Worm (Caenorhabditis elegans) whole organism, L2 larva: ENCODE data around the gene F19B10.13.

ENCODE experiments used
- C34F6.9 ChIP-seq: fragments of 150-350 bp; optimal IDR thresholded peaks from 2 replicates; lab custom pipeline; 2014; ENCODE audit warnings: missing biosample characterization, missing genetic modification characterization
- F13H6.1 ChIP-seq: sonication (generic microtip); optimal IDR thresholded peaks from 2 replicates; lab custom pipeline; 2016; ENCODE audit warnings: missing genetic modification characterization, missing compliant biosample characterization
- R02D3.7 ChIP-seq: fragments of 150-350 bp; optimal IDR thresholded peaks from 2 replicates; lab custom pipeline; 2014; ENCODE audit warnings: missing biosample characterization, missing genetic modification characterization
- Y55F3AM.14 ChIP-seq: fragments of 200-800 bp; sonication (Bioruptor generic); optimal IDR thresholded peaks from 2 replicates; lab custom pipeline; 2018; ENCODE audit warnings: mild to moderate bottlenecking, missing genetic modification characterization, missing compliant biosample characterization
- ZK546.5 ChIP-seq: sonication (generic microtip); optimal IDR thresholded peaks from 2 replicates; lab custom pipeline; 2017; ENCODE audit warnings: missing biosample characterization, missing genetic modification characterization
- alr-1 ChIP-seq: fragments of 150-350 bp; optimal IDR thresholded peaks from 2 replicates; lab custom pipeline; 2014; ENCODE audit warnings: missing biosample characterization, missing genetic modification characterization
- aly-2 ChIP-seq: fragments of 150-350 bp; optimal IDR thresholded peaks from 2 replicates; lab custom pipeline; 2014; ENCODE audit warnings: missing biosample characterization, missing genetic modification characterization
- ama-1 ChIP-seq: fragments of 150-350 bp; optimal IDR thresholded peaks from 2 replicates; lab custom pipeline; 2018; ENCODE audit warnings: inconsistent platforms
- blmp-1 ChIP-seq: sonication (generic microtip); optimal IDR thresholded peaks from 2 replicates; lab custom pipeline; 2017; ENCODE audit warnings: missing genetic modification characterization, mild to moderate bottlenecking, missing compliant biosample characterization, antibody characterized with exemption, moderate library complexity; ENCODE audit not compliant: insufficient read depth
- ceh-16 ChIP-seq: fragments of 150-350 bp; optimal IDR thresholded peaks from 2 replicates; lab custom pipeline; 2014; ENCODE audit warnings: missing biosample characterization, missing genetic modification characterization
- crh-2 ChIP-seq: sonication (generic microtip); optimal IDR thresholded peaks from 2 replicates; lab custom pipeline; 2017; ENCODE audit warnings: missing biosample characterization, missing genetic modification characterization
- dmd-4 ChIP-seq: sonication (generic microtip); optimal IDR thresholded peaks from 2 replicates; lab custom pipeline; 2017; ENCODE audit warnings: missing biosample characterization, missing genetic modification characterization
- egl-27 ChIP-seq: sonication (generic microtip); optimal IDR thresholded peaks from 3 replicates; lab custom pipeline; 2017; ENCODE audit warnings: missing biosample characterization, missing genetic modification reagents, missing genetic modification characterization
- elt-1 ChIP-seq: fragments of 150-350 bp; optimal IDR thresholded peaks from 2 replicates; lab custom pipeline; 2014; ENCODE audit warnings: missing biosample characterization, missing genetic modification characterization
- elt-3 ChIP-seq: sonication (generic microtip); optimal IDR thresholded peaks from 2 replicates; lab custom pipeline; 2017; ENCODE audit warnings: missing biosample characterization, missing genetic modification characterization
- fos-1 ChIP-seq: fragments of 150-350 bp; optimal IDR thresholded peaks from 2 replicates; lab custom pipeline; 2014; ENCODE audit warnings: missing biosample characterization, missing genetic modification characterization
- gmeb-1 ChIP-seq: fragments of 150-350 bp; optimal IDR thresholded peaks from 2 replicates; lab custom pipeline; 2014; ENCODE audit warnings: missing biosample characterization, missing genetic modification characterization
- lin-13 ChIP-seq: fragments of 150-350 bp; optimal IDR thresholded peaks from 2 replicates; lab custom pipeline; 2014; ENCODE audit warnings: missing biosample characterization, missing genetic modification reagents, missing genetic modification characterization
- lin-39 ChIP-seq: fragments of 150-350 bp; optimal IDR thresholded peaks from 2 replicates; lab custom pipeline; 2014; ENCODE audit warnings: missing biosample characterization, missing genetic modification reagents, missing genetic modification characterization
- mbf-1 ChIP-seq: sonication (generic microtip); optimal IDR thresholded peaks from 2 replicates; lab custom pipeline; 2017; ENCODE audit warnings: missing biosample characterization, missing genetic modification characterization
- nhr-10 ChIP-seq: sonication (generic microtip); optimal IDR thresholded peaks from 2 replicates; lab custom pipeline; 2017; ENCODE audit warnings: missing biosample characterization, missing genetic modification characterization
- nhr-11 ChIP-seq: fragments of 150-350 bp; optimal IDR thresholded peaks from 2 replicates; lab custom pipeline; 2014; ENCODE audit warnings: missing biosample characterization, missing genetic modification characterization
- nhr-12 ChIP-seq: fragments of 150-350 bp; optimal IDR thresholded peaks from 2 replicates; lab custom pipeline; 2014; ENCODE audit warnings: missing biosample characterization, missing genetic modification characterization
- nhr-129 ChIP-seq: fragments of 150-350 bp; optimal IDR thresholded peaks from 2 replicates; lab custom pipeline; 2014; ENCODE audit warnings: missing biosample characterization, missing genetic modification characterization
- nhr-21 ChIP-seq: fragments of 150-350 bp; optimal IDR thresholded peaks from 2 replicates; lab custom pipeline; 2014; ENCODE audit warnings: missing biosample characterization, missing genetic modification characterization
- nhr-23 ChIP-seq: fragments of 150-350 bp; optimal IDR thresholded peaks from 2 replicates; lab custom pipeline; 2014; ENCODE audit warnings: missing biosample characterization, missing genetic modification reagents, missing genetic modification characterization
- nhr-237 ChIP-seq: fragments of 150-350 bp; optimal IDR thresholded peaks from 2 replicates; lab custom pipeline; 2014; ENCODE audit warnings: missing biosample characterization, missing genetic modification characterization
- nhr-6 ChIP-seq: fragments of 150-350 bp; optimal IDR thresholded peaks from 2 replicates; lab custom pipeline; 2014; ENCODE audit warnings: missing biosample characterization, missing genetic modification characterization
- nhr-77 ChIP-seq: fragments of 150-350 bp; optimal IDR thresholded peaks from 2 replicates; lab custom pipeline; 2014; ENCODE audit warnings: missing biosample characterization, missing genetic modification characterization
- peb-1 ChIP-seq: fragments of 150-350 bp; optimal IDR thresholded peaks from 2 replicates; lab custom pipeline; 2014; ENCODE audit warnings: missing biosample characterization, missing genetic modification characterization
- sem-4 ChIP-seq: fragments of 150-350 bp; optimal IDR thresholded peaks from 2 replicates; lab custom pipeline; 2014; ENCODE audit warnings: missing biosample characterization, missing genetic modification reagents, missing genetic modification characterization
- sma-3 ChIP-seq: sonication (generic microtip); optimal IDR thresholded peaks from 2 replicates; lab custom pipeline; 2016; ENCODE audit warnings: missing genetic modification reagents, missing genetic modification characterization, missing compliant biosample characterization
- snpc-4 ChIP-seq: fragments of 150-350 bp; optimal IDR thresholded peaks from 2 replicates; lab custom pipeline; 2014; ENCODE audit warnings: missing biosample characterization, missing genetic modification characterization
- unc-39 ChIP-seq: fragments of 150-350 bp; optimal IDR thresholded peaks from 2 replicates; lab custom pipeline; 2014; ENCODE audit warnings: missing biosample characterization, missing genetic modification characterization
- unc-62 ChIP-seq: fragments of 150-350 bp; optimal IDR thresholded peaks from 2 replicates; lab custom pipeline; 2014; ENCODE audit warnings: missing biosample characterization, missing genetic modification reagents, missing genetic modification characterization
- ztf-1 ChIP-seq: fragments of 200-800 bp; sonication (Bioruptor generic); conservative IDR thresholded peaks from 2 replicates; pipeline ENCODE4 v1.3.6; 2022; ENCODE audit warnings: missing genetic modification characterization, missing compliant biosample characterization
- ztf-11 ChIP-seq: sonication (generic microtip); optimal IDR thresholded peaks from 2 replicates; lab custom pipeline; 2017; ENCODE audit warnings: missing biosample characterization, missing genetic modification characterization
- ztf-4 ChIP-seq: fragments of 150-350 bp; optimal IDR thresholded peaks from 2 replicates; lab custom pipeline; 2014; ENCODE audit warnings: missing biosample characterization, missing genetic modification characterization

Gene F19B10.13

ce11 chrII:3688333-3688732 lies 26.3 kb downstream of the F19B10.13 start, which contains the start of gene ifas-1:
TSS of gene ifas-1 (minus strand) at chrII:3688719.
- TF ChIP-seq sem-4 (no peak), alr-1 (no peak), R02D3.7 (tag; lab: Kevin White, UChicago) (no peak), blmp-1 (tag; lab: Kevin White, UChicago) (no peak), nhr-10 (tag; lab: Kevin White, UChicago) (no peak), F13H6.1 (tag; lab: Kevin White, UChicago) (no peak), gmeb-1 (tag; lab: Kevin White, UChicago) (no peak), ztf-1 (GFP tag; lab: Robert Waterston, UW) (no peak), nhr-21 (tag; lab: Kevin White, UChicago) (no peak), nhr-23 (tag; lab: Kevin White, UChicago) (no peak), C34F6.9 (tag; lab: Kevin White, UChicago) (no peak), aly-2 (tag; lab: Kevin White, UChicago) (no peak), unc-39 (no peak), egl-27 (tag; lab: Kevin White, UChicago) (no peak), ztf-4 (tag; lab: Kevin White, UChicago) (no peak)
- TF ChIP-seq, all 48 proteins: peak for 0

ce11 chrII:3690646-3691045 lies 28.6 kb downstream of the F19B10.13 start, which contains the start of gene srx-101:
TSS of gene srx-101 (minus strand) at chrII:3690746.
- TF ChIP-seq ZK546.5 (tag; lab: Kevin White, UChicago): no peak
- no peak for TF ChIP-seq nhr-10 (tag; lab: Kevin White, UChicago)
- no peak for TF ChIP-seq elt-1
- no peak for TF ChIP-seq elt-3
- no peak for TF ChIP-seq aly-2 (tag; lab: Kevin White, UChicago)
- no peak for TF ChIP-seq unc-39
- TF ChIP-seq ztf-4 (tag; lab: Kevin White, UChicago): no peak
- no peak for TF ChIP-seq snpc-4 (tag; lab: Kevin White, UChicago)
- no peak for TF ChIP-seq sma-3
- TF ChIP-seq crh-2 (tag; lab: Kevin White, UChicago): no peak
- no peak for TF ChIP-seq dmd-4 (tag; lab: Kevin White, UChicago)
- TF ChIP-seq ztf-11 (tag; lab: Kevin White, UChicago): no peak
- no peak for TF ChIP-seq C34F6.9 (tag; lab: Kevin White, UChicago)
- TF ChIP-seq lin-39 (tag; lab: Kevin White, UChicago): no peak
- TF ChIP-seq ama-1 (lab: Kevin White, UChicago): no peak
- TF ChIP-seq nhr-6 (tag; lab: Kevin White, UChicago): no peak
- TF ChIP-seq nhr-11: no peak

- TF ChIP-seq C34F6.9 (tag; lab: Kevin White, UChicago): no peak
- no peak for TF ChIP-seq nhr-23 (tag; lab: Kevin White, UChicago)
- TF ChIP-seq unc-62 (GFP tag; lab: Kevin White, UChicago): no peak
Measured at ce11 chrII:3694664-3695063, 32.6 kb downstream of the F19B10.13 start, which contains the start of gene srx-102. TSS of gene srx-102 (minus strand) at chrII:3694764.

- TF ChIP-seq F13H6.1 (tag; lab: Kevin White, UChicago) (no peak), dmd-4 (tag; lab: Kevin White, UChicago) (no peak), ZK546.5 (tag; lab: Kevin White, UChicago) (no peak), nhr-129 (tag; lab: Kevin White, UChicago) (no peak), nhr-6 (tag; lab: Kevin White, UChicago) (no peak), nhr-11 (no peak), peb-1 (tag; lab: Kevin White, UChicago) (no peak), lin-13 (GFP tag; lab: Kevin White, UChicago) (no peak), fos-1 (tag; lab: Kevin White, UChicago) (no peak), nhr-21 (tag; lab: Kevin White, UChicago) (no peak), Y55F3AM.14 (GFP tag; lab: Kevin White, UChicago) (no peak), elt-1 (no peak), blmp-1 (tag; lab: Kevin White, UChicago) (no peak), C34F6.9 (tag; lab: Kevin White, UChicago) (no peak), egl-27 (tag; lab: Kevin White, UChicago) (no peak), nhr-77 (tag; lab: Kevin White, UChicago) (no peak)
- TF ChIP-seq, all 48 proteins: peak for 0
Measured at ce11 chrII:3699591-3699990, 37.5 kb downstream of the F19B10.13 start, which contains the start of gene srx-104. TSS of gene srx-104 (minus strand) at chrII:3699691.

- TF ChIP-seq ztf-11 (tag; lab: Kevin White, UChicago) (no peak), mbf-1 (tag; lab: Kevin White, UChicago) (no peak), nhr-237 (no peak), ama-1 (lab: Kevin White, UChicago) (no peak), R02D3.7 (tag; lab: Kevin White, UChicago) (no peak), nhr-23 (tag; lab: Kevin White, UChicago) (no peak), peb-1 (tag; lab: Kevin White, UChicago) (no peak), unc-39 (no peak), ZK546.5 (tag; lab: Kevin White, UChicago) (no peak), sem-4 (no peak), nhr-12 (tag; lab: Kevin White, UChicago) (no peak), nhr-129 (tag; lab: Kevin White, UChicago) (no peak), gmeb-1 (tag; lab: Kevin White, UChicago) (no peak), ceh-16 (tag; lab: Kevin White, UChicago) (no peak), lin-13 (GFP tag; lab: Kevin White, UChicago) (no peak), nhr-77 (tag; lab: Kevin White, UChicago) (no peak)
- TF ChIP-seq, all 48 proteins: peak for 0
Measured at ce11 chrII:3701305-3701704, 39.2 kb downstream of the F19B10.13 start, which contains the start of gene srx-105. TSS of gene srx-105 (minus strand) at chrII:3701405.
